Worm (Caenorhabditis elegans): ENCODE measurements around the gene plc-1.

- TF ChIP-seq dpff-1 (tag; optimal IDR thresholded peaks at IDR 0.05) (no peak), Y53F4B.3 (GFP tag; IDR thresholded peaks at IDR 0.05) (no peak), rec-8 (tag; optimal IDR thresholded peaks at IDR 0.05) (no peak), lsl-1 (GFP tag; optimal IDR thresholded peaks at IDR 0.05) (no peak), ztf-28 (GFP tag; IDR thresholded peaks at IDR 0.05) (no peak), Y53G8AR.9 (GFP tag; conservative IDR thresholded peaks at IDR 0.05) (no peak), ztf-22 (GFP tag; optimal IDR thresholded peaks at IDR 0.05) (no peak), Y56A3A.18 (GFP tag; IDR thresholded peaks at IDR 0.05) (no peak), zfh-2 (GFP tag; conservative IDR thresholded peaks at IDR 0.05) (no peak), F52B5.7 (tag; optimal IDR thresholded peaks at IDR 0.05) (no peak), gei-17 (GFP tag; optimal IDR thresholded peaks at IDR 0.05) (no peak)
Observed at ce11 chrX:10881984-10882383, 43.5 kb upstream of the plc-1 start, which contains the start of gene T21E8.6.
